Worm (Caenorhabditis elegans) whole organism, L2 larva: ENCODE measurements around the gene Y73C8B.5.
A peak's percentile ranks its signal among the peaks of the same experiment; 100 is the strongest.

Experiments used
- C34F6.9 ChIP-seq: fragments of 150-350 bp; optimal IDR thresholded peaks from 2 replicates; lab custom pipeline; 2014; ENCODE audit warnings: missing biosample characterization, missing genetic modification characterization
- F13H6.1 ChIP-seq: sonication (generic microtip); optimal IDR thresholded peaks from 2 replicates; lab custom pipeline; 2016; ENCODE audit warnings: missing genetic modification characterization, missing compliant biosample characterization
- R02D3.7 ChIP-seq: fragments of 150-350 bp; optimal IDR thresholded peaks from 2 replicates; lab custom pipeline; 2014; ENCODE audit warnings: missing biosample characterization, missing genetic modification characterization
- Y55F3AM.14 ChIP-seq: fragments of 200-800 bp; sonication (Bioruptor generic); optimal IDR thresholded peaks from 2 replicates; lab custom pipeline; 2018; ENCODE audit warnings: mild to moderate bottlenecking, missing genetic modification characterization, missing compliant biosample characterization
- alr-1 ChIP-seq: fragments of 150-350 bp; optimal IDR thresholded peaks from 2 replicates; lab custom pipeline; 2014; ENCODE audit warnings: missing biosample characterization, missing genetic modification characterization
- ama-1 ChIP-seq: fragments of 150-350 bp; optimal IDR thresholded peaks from 2 replicates; lab custom pipeline; 2018; ENCODE audit warnings: inconsistent platforms
- ceh-16 ChIP-seq: fragments of 150-350 bp; optimal IDR thresholded peaks from 2 replicates; lab custom pipeline; 2014; ENCODE audit warnings: missing biosample characterization, missing genetic modification characterization
- crh-2 ChIP-seq: sonication (generic microtip); optimal IDR thresholded peaks from 2 replicates; lab custom pipeline; 2017; ENCODE audit warnings: missing biosample characterization, missing genetic modification characterization
- elt-1 ChIP-seq: fragments of 150-350 bp; optimal IDR thresholded peaks from 2 replicates; lab custom pipeline; 2014; ENCODE audit warnings: missing biosample characterization, missing genetic modification characterization
- elt-3 ChIP-seq: sonication (generic microtip); optimal IDR thresholded peaks from 2 replicates; lab custom pipeline; 2017; ENCODE audit warnings: missing biosample characterization, missing genetic modification characterization
- fos-1 ChIP-seq: fragments of 150-350 bp; optimal IDR thresholded peaks from 2 replicates; lab custom pipeline; 2014; ENCODE audit warnings: missing biosample characterization, missing genetic modification characterization
- gmeb-1 ChIP-seq: fragments of 150-350 bp; optimal IDR thresholded peaks from 2 replicates; lab custom pipeline; 2014; ENCODE audit warnings: missing biosample characterization, missing genetic modification characterization
- lin-11 ChIP-seq: fragments of 150-350 bp; sonication (generic microtip); optimal IDR thresholded peaks from 2 replicates; lab custom pipeline; 2014; ENCODE audit warnings: missing biosample characterization, missing genetic modification characterization, inconsistent platforms, mixed read lengths
- lin-39 ChIP-seq: fragments of 150-350 bp; optimal IDR thresholded peaks from 2 replicates; lab custom pipeline; 2014; ENCODE audit warnings: missing biosample characterization, missing genetic modification reagents, missing genetic modification characterization
- lsy-2 ChIP-seq, 2 experiments: fragments of 150-350 bp in 1 of 2; sonication (generic microtip) in 1 of 2; optimal IDR thresholded peaks; 2 replicates each; lab custom pipeline; 2014 to 2017; ENCODE audit warnings: missing biosample characterization in 2 of 2, missing genetic modification characterization in 2 of 2
- mbf-1 ChIP-seq: sonication (generic microtip); optimal IDR thresholded peaks from 2 replicates; lab custom pipeline; 2017; ENCODE audit warnings: missing biosample characterization, missing genetic modification characterization
- mdl-1 ChIP-seq, 2 experiments: fragments of 150-350 bp in 1 of 2; sonication (generic microtip) in 1 of 2; optimal IDR thresholded peaks; 2 replicates each; lab custom pipeline; 2017; ENCODE audit warnings: missing biosample characterization in 2 of 2, missing genetic modification characterization in 2 of 2
- nhr-10 ChIP-seq: sonication (generic microtip); optimal IDR thresholded peaks from 2 replicates; lab custom pipeline; 2017; ENCODE audit warnings: missing biosample characterization, missing genetic modification characterization
- nhr-129 ChIP-seq: fragments of 150-350 bp; optimal IDR thresholded peaks from 2 replicates; lab custom pipeline; 2014; ENCODE audit warnings: missing biosample characterization, missing genetic modification characterization
- nhr-21 ChIP-seq: fragments of 150-350 bp; optimal IDR thresholded peaks from 2 replicates; lab custom pipeline; 2014; ENCODE audit warnings: missing biosample characterization, missing genetic modification characterization
- nhr-23 ChIP-seq: fragments of 150-350 bp; optimal IDR thresholded peaks from 2 replicates; lab custom pipeline; 2014; ENCODE audit warnings: missing biosample characterization, missing genetic modification reagents, missing genetic modification characterization
- nhr-237 ChIP-seq: fragments of 150-350 bp; optimal IDR thresholded peaks from 2 replicates; lab custom pipeline; 2014; ENCODE audit warnings: missing biosample characterization, missing genetic modification characterization
- nhr-25 ChIP-seq: fragments of 150-350 bp; sonication (generic microtip); optimal IDR thresholded peaks from 3 replicates; lab custom pipeline; 2014; ENCODE audit warnings: missing biosample characterization, missing genetic modification characterization
- nhr-6 ChIP-seq: fragments of 150-350 bp; optimal IDR thresholded peaks from 2 replicates; lab custom pipeline; 2014; ENCODE audit warnings: missing biosample characterization, missing genetic modification characterization
- nhr-77 ChIP-seq: fragments of 150-350 bp; optimal IDR thresholded peaks from 2 replicates; lab custom pipeline; 2014; ENCODE audit warnings: missing biosample characterization, missing genetic modification characterization
- sem-4 ChIP-seq: fragments of 150-350 bp; optimal IDR thresholded peaks from 2 replicates; lab custom pipeline; 2014; ENCODE audit warnings: missing biosample characterization, missing genetic modification reagents, missing genetic modification characterization
- skn-1 ChIP-seq: sonication (generic microtip); optimal IDR thresholded peaks from 2 replicates; lab custom pipeline; 2017; ENCODE audit warnings: missing biosample characterization, missing genetic modification characterization
- sma-3 ChIP-seq: sonication (generic microtip); optimal IDR thresholded peaks from 2 replicates; lab custom pipeline; 2016; ENCODE audit warnings: missing genetic modification reagents, missing genetic modification characterization, missing compliant biosample characterization
- sma-9 ChIP-seq, 2 experiments: fragments of 150-350 bp in 1 of 2; sonication (generic microtip) in 1 of 2; optimal IDR thresholded peaks; 2 replicates each; lab custom pipeline; 2014 to 2016; ENCODE audit warnings: missing genetic modification characterization in 2 of 2, mild to moderate bottlenecking in 1 of 2, missing biosample characterization in 1 of 2, missing compliant biosample characterization in 1 of 2, missing genetic modification reagents in 1 of 2, moderate library complexity in 1 of 2
- snpc-4 ChIP-seq: fragments of 150-350 bp; optimal IDR thresholded peaks from 2 replicates; lab custom pipeline; 2014; ENCODE audit warnings: missing biosample characterization, missing genetic modification characterization
- unc-39 ChIP-seq: fragments of 150-350 bp; optimal IDR thresholded peaks from 2 replicates; lab custom pipeline; 2014; ENCODE audit warnings: missing biosample characterization, missing genetic modification characterization
- unc-55 ChIP-seq: fragments of 150-350 bp; sonication (generic microtip); optimal IDR thresholded peaks from 3 replicates; lab custom pipeline; 2014; ENCODE audit warnings: missing biosample characterization, missing genetic modification reagents, missing genetic modification characterization
- zag-1 ChIP-seq: fragments of 150-350 bp; optimal IDR thresholded peaks from 2 replicates; lab custom pipeline; 2014; ENCODE audit warnings: missing biosample characterization, missing genetic modification characterization
- ztf-1 ChIP-seq: fragments of 200-800 bp; sonication (Bioruptor generic); conservative IDR thresholded peaks from 2 replicates; pipeline ENCODE4 v1.3.6; 2022; ENCODE audit warnings: missing genetic modification characterization, missing compliant biosample characterization
- ztf-11 ChIP-seq: sonication (generic microtip); optimal IDR thresholded peaks from 2 replicates; lab custom pipeline; 2017; ENCODE audit warnings: missing biosample characterization, missing genetic modification characterization
- ztf-4 ChIP-seq: fragments of 150-350 bp; optimal IDR thresholded peaks from 2 replicates; lab custom pipeline; 2014; ENCODE audit warnings: missing biosample characterization, missing genetic modification characterization

Y73C8B.5 gene

DNA sequence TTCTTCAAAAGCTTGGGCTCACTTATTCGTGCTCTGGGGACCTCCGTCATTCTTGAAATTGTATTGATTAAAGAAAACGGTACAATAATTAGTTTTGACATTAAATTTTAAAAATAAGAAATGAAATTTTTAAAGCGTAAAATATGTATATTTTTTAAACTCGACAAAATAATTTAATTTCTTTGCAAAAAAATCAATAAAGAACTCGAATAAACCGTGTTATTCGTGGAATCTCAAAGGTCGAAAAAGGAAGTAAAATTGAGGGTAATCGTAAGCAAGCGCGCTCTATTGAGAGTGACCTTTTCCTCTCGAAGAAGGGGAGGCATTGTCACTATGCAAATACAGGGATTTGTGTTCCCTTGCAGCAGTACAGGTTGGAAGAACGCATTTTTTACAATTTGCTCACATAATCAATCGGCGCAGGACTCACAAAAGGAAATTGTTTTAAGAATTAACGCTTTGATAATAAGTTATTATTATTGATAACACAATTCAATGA, 2.1 kb upstream of the Y73C8B.5 start, which contains the start of gene Y73C8B.2:
TSS of gene Y73C8B.2 (minus strand) at position 51 of the 499 bp plus-strand sequence.
- TF ChIP-seq ztf-4 (tag; lab: Kevin White, UChicago) = peak; percentile 0
- no peak for TF ChIP-seq Y55F3AM.14 (GFP tag; lab: Kevin White, UChicago)
- TF ChIP-seq unc-39 = no peak
- TF ChIP-seq elt-3 = no peak
- peak; percentile 54 for TF ChIP-seq nhr-25 (tag; lab: Kevin White, UChicago)
- TF ChIP-seq nhr-23 (tag; lab: Kevin White, UChicago) = no peak
- TF ChIP-seq lin-39 (tag; lab: Kevin White, UChicago) = no peak
- TF ChIP-seq C34F6.9 (tag; lab: Kevin White, UChicago) = peak; percentile 54
- no peak for TF ChIP-seq sma-3 (GFP tag; lab: Kevin White, UChicago)
- TF ChIP-seq sem-4 (tag; lab: Kevin White, UChicago) = no peak
- TF ChIP-seq R02D3.7 (tag; lab: Kevin White, UChicago) = no peak
- peak; percentile 27 for TF ChIP-seq crh-2 (tag; lab: Kevin White, UChicago)
- TF ChIP-seq sma-9 (GFP tag; optimal IDR thresholded peaks at IDR 0.05; lab: Kevin White, UChicago) = no peak
- no peak for TF ChIP-seq sma-9 (tag; optimal IDR thresholded peaks at IDR 0.05; lab: Kevin White, UChicago)
- no peak for TF ChIP-seq nhr-237 (tag; lab: Kevin White, UChicago)
- peak in 1 of 2 experiments; percentile 62 for TF ChIP-seq lsy-2 (tag; optimal IDR thresholded peaks at IDR 0.05; lab: Kevin White, UChicago)
- peak; percentile 20 for TF ChIP-seq unc-55 (GFP tag; lab: Kevin White, UChicago)
- TF ChIP-seq skn-1 (tag; lab: Kevin White, UChicago) = no peak
- TF ChIP-seq ztf-11 = no peak
- TF ChIP-seq nhr-129 (tag; lab: Kevin White, UChicago) = peak; percentile 39
- TF ChIP-seq fos-1 (tag; lab: Kevin White, UChicago) = peak; percentile 70
- TF ChIP-seq F13H6.1 (tag; lab: Kevin White, UChicago) = peak; percentile 27
- no peak for TF ChIP-seq zag-1 (tag; lab: Kevin White, UChicago)
- TF ChIP-seq nhr-10 (tag; lab: Kevin White, UChicago) = no peak
- no peak for TF ChIP-seq snpc-4 (tag; lab: Kevin White, UChicago)
- peak; percentile 7 for TF ChIP-seq gmeb-1 (tag; lab: Kevin White, UChicago)
- TF ChIP-seq nhr-21 (tag; lab: Kevin White, UChicago) = peak; percentile 1
- no peak for TF ChIP-seq nhr-77 (tag; lab: Kevin White, UChicago)

DNA sequence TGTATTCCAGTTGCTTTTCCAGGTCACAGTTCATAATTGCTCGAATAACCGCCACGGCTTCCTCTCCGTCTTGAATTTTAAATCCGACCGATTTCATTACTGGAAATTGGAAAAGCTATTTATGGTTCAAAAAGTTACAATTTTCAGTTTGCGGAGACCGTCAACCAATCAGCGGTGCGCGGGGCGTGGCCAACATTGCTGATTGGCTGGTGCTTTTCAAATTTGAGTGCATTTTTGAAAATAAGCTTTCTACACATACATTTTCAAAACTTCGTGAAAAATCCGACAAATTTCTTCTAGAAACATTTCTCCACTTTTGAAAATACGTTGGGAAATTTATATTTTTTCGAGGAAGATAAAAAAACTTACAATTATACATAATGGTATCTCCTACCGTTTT, 1.3 kb upstream of the Y73C8B.5 start:
- no peak for TF ChIP-seq ztf-1 (GFP tag; lab: Robert Waterston, UW)
- TF ChIP-seq sem-4 (tag; lab: Kevin White, UChicago) = no peak
- TF ChIP-seq ama-1 (lab: Kevin White, UChicago) = no peak

DNA sequence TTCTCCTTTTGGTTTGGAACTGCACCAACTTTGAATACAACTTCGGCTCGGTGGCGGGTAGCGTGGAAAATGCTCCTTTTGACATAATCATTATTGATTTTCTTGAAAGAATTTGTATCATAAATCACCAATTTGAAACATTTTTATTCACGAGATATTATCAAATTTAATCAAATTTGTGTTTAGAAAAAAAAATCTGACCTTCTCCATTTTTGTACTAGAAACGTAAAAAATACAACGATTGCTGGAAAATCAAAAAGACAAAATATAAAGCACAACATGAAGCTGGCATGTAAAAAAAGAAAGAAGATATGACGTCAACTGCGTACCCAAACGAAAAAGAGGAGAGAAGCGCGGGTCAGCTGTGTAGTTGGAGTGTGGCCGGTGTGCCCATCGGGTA, 3.3 kb downstream of the Y73C8B.5 start, which contains the start of gene K08D9.4:
TSS of gene K08D9.4 (minus strand) at position 101 of the 400 bp plus-strand sequence.
- TF ChIP-seq ceh-16 (no peak), mdl-1 (tag; optimal IDR thresholded peaks at IDR 0.05; lab: Kevin White, UChicago) (no peak), unc-39 (no peak), nhr-129 (tag; lab: Kevin White, UChicago) (no peak), alr-1 (tag; lab: Kevin White, UChicago) (no peak), lin-39 (tag; lab: Kevin White, UChicago) (no peak), mbf-1 (tag; lab: Kevin White, UChicago) (no peak), gmeb-1 (tag; lab: Kevin White, UChicago) (no peak)

- TF ChIP-seq lin-11 (tag; lab: Kevin White, UChicago) (no peak), lsy-2 (tag; optimal IDR thresholded peaks at IDR 0.05; lab: Kevin White, UChicago) (no peak), nhr-6 (tag; lab: Kevin White, UChicago) (no peak), ztf-1 (GFP tag; lab: Robert Waterston, UW) (no peak), lin-39 (tag; lab: Kevin White, UChicago) (no peak), crh-2 (tag; lab: Kevin White, UChicago) (no peak), elt-1 (tag; lab: Kevin White, UChicago) (no peak), fos-1 (tag; lab: Kevin White, UChicago) (no peak)
Observed at ce11 chrV:3204433-3204832, 7.4 kb downstream of the Y73C8B.5 start.
